Worm (Caenorhabditis elegans) whole organism, young adult: ENCODE results near the gene cmtr-1.

Source experiments
- F37B4.10 ChIP-seq: fragments of 200-800 bp; sonication (Bioruptor generic); IDR thresholded peaks from 2 replicates; pipeline ENCODE4 v1.3.6; 2022; ENCODE audit warnings: missing genetic modification characterization, missing compliant biosample characterization
- F39B2.1 ChIP-seq: fragments of 200-800 bp; sonication (Bioruptor generic); IDR thresholded peaks from 2 replicates; pipeline ENCODE4 v1.3.6; 2022; ENCODE audit warnings: missing genetic modification reagents, missing genetic modification characterization, missing compliant biosample characterization
- F52B5.7 ChIP-seq: sonication (generic microtip); optimal IDR thresholded peaks from 2 replicates; lab custom pipeline; 2016; ENCODE audit warnings: mild to moderate bottlenecking, missing genetic modification characterization, missing compliant biosample characterization
- K11D2.4 ChIP-seq: fragments of 200-800 bp; sonication (Bioruptor generic); IDR thresholded peaks from 2 replicates; pipeline ENCODE4 v1.3.6; 2022; ENCODE audit warnings: missing genetic modification reagents, missing genetic modification characterization, missing compliant biosample characterization
- T26A5.8 ChIP-seq: sonication (generic microtip); optimal IDR thresholded peaks from 2 replicates; lab custom pipeline; 2016; ENCODE audit warnings: missing genetic modification characterization, missing compliant biosample characterization
- Y53F4B.3 ChIP-seq: fragments of 200-800 bp; sonication (Bioruptor generic); IDR thresholded peaks from 2 replicates; pipeline ENCODE4 v1.3.6; 2022; ENCODE audit warnings: missing genetic modification reagents, missing genetic modification characterization, missing compliant biosample characterization
- Y67H2A.10 ChIP-seq: fragments of 200-800 bp; sonication (Bioruptor generic); conservative IDR thresholded peaks from 2 replicates; pipeline ENCODE4 v1.3.6; 2022; ENCODE audit warnings: missing genetic modification reagents, missing genetic modification characterization, missing compliant biosample characterization
- aptf-2 ChIP-seq: fragments of 200-800 bp; sonication (Bioruptor generic); conservative IDR thresholded peaks from 2 replicates; pipeline ENCODE4 v1.3.6; 2022; ENCODE audit warnings: missing genetic modification reagents, missing genetic modification characterization, missing compliant biosample characterization
- aptf-3 ChIP-seq: fragments of 200-800 bp; sonication (Bioruptor generic); IDR thresholded peaks from 2 replicates; pipeline ENCODE4 v1.3.6; 2022; ENCODE audit warnings: missing genetic modification characterization, missing compliant biosample characterization
- athp-1 ChIP-seq: sonication (generic microtip); optimal IDR thresholded peaks from 2 replicates; lab custom pipeline; 2017; ENCODE audit warnings: mild to moderate bottlenecking, missing genetic modification characterization, missing compliant biosample characterization
- attf-3 ChIP-seq: fragments of 200-800 bp; sonication (Bioruptor generic); conservative IDR thresholded peaks from 2 replicates; pipeline ENCODE4 v1.3.6; 2022; ENCODE audit warnings: missing genetic modification reagents, missing genetic modification characterization, missing compliant biosample characterization
- attf-5 ChIP-seq: fragments of 200-800 bp; sonication (Bioruptor generic); optimal IDR thresholded peaks from 2 replicates; lab custom pipeline; 2018; ENCODE audit warnings: mild to moderate bottlenecking, missing genetic modification characterization, missing compliant biosample characterization
- attf-6 ChIP-seq: fragments of 200-800 bp; sonication (Bioruptor generic); IDR thresholded peaks from 2 replicates; pipeline ENCODE4 v1.3.6; 2022; ENCODE audit warnings: missing genetic modification reagents, missing genetic modification characterization, missing compliant biosample characterization
- dpff-1 ChIP-seq: sonication (generic microtip); optimal IDR thresholded peaks from 2 replicates; lab custom pipeline; 2017; ENCODE audit warnings: mild to moderate bottlenecking, missing genetic modification characterization, missing compliant biosample characterization
- dpl-1 ChIP-seq: fragments of 150-350 bp; optimal IDR thresholded peaks from 2 replicates; lab custom pipeline; 2014; ENCODE audit warnings: missing biosample characterization, missing genetic modification reagents, missing genetic modification characterization
- egl-18 ChIP-seq: fragments of 200-800 bp; sonication (Bioruptor generic); IDR thresholded peaks from 2 replicates; pipeline ENCODE4 v1.3.6; 2022; ENCODE audit warnings: missing genetic modification reagents, missing genetic modification characterization, missing compliant biosample characterization
- ets-4 ChIP-seq: fragments of 200-800 bp; sonication (Bioruptor generic); optimal IDR thresholded peaks from 2 replicates; lab custom pipeline; 2018; ENCODE audit warnings: mild to moderate bottlenecking, missing genetic modification characterization, missing compliant biosample characterization
- hmg-20 ChIP-seq: fragments of 200-800 bp; sonication (Bioruptor generic); IDR thresholded peaks from 2 replicates; pipeline ENCODE4 v1.3.6; 2022; ENCODE audit warnings: missing genetic modification reagents, missing genetic modification characterization, missing compliant biosample characterization
- lag-1 ChIP-seq: fragments of 200-800 bp; sonication (Bioruptor generic); IDR thresholded peaks from 2 replicates; pipeline ENCODE4 v1.3.6; 2022; ENCODE audit warnings: missing genetic modification reagents, missing genetic modification characterization, missing compliant biosample characterization
- let-607 ChIP-seq, 2 experiments: fragments of 200-800 bp in 1 of 2; sonication (Bioruptor generic) in 1 of 2; sonication (generic microtip) in 1 of 2; optimal IDR thresholded peaks; 2 replicates each; lab custom pipeline; 2016 to 2018; ENCODE audit warnings: mild to moderate bottlenecking in 2 of 2, missing compliant biosample characterization in 2 of 2, missing genetic modification characterization in 2 of 2, moderate library complexity in 2 of 2, missing genotype in 1 of 2
- lin-26 ChIP-seq: fragments of 200-800 bp; sonication (Bioruptor generic); IDR thresholded peaks from 2 replicates; pipeline ENCODE4 v1.3.6; 2022; ENCODE audit warnings: missing genetic modification reagents, missing genetic modification characterization, missing compliant biosample characterization
- lin-54 ChIP-seq: fragments of 200-800 bp; sonication (Bioruptor generic); optimal IDR thresholded peaks from 2 replicates; lab custom pipeline; 2018; ENCODE audit warnings: mild to moderate bottlenecking, missing genetic modification characterization, missing compliant biosample characterization
- lsy-27 ChIP-seq: sonication (generic microtip); optimal IDR thresholded peaks from 2 replicates; lab custom pipeline; 2017; ENCODE audit warnings: missing genetic modification characterization, mild to moderate bottlenecking, missing compliant biosample characterization, antibody characterized with exemption, missing genotype, borderline replicate concordance; ENCODE audit not compliant: insufficient read depth
- madf-6 ChIP-seq: fragments of 200-800 bp; sonication (Bioruptor generic); IDR thresholded peaks from 2 replicates; pipeline ENCODE4 v1.3.6; 2022; ENCODE audit warnings: missing genetic modification reagents, missing genetic modification characterization, missing compliant biosample characterization
- mes-4 ChIP-seq: sonication (generic microtip); optimal IDR thresholded peaks from 2 replicates; lab custom pipeline; 2016; ENCODE audit warnings: missing genotype, missing genetic modification characterization, missing compliant biosample characterization
- nfya-1 ChIP-seq: sonication (generic microtip); optimal IDR thresholded peaks from 2 replicates; lab custom pipeline; 2017; ENCODE audit warnings: antibody characterized with exemption, missing compliant biosample characterization, missing genetic modification characterization, borderline replicate concordance; ENCODE audit not compliant: insufficient read depth
- nfyb-1 ChIP-seq: fragments of 200-800 bp; sonication (Bioruptor generic); IDR thresholded peaks from 2 replicates; pipeline ENCODE4 v1.3.6; 2022; ENCODE audit warnings: missing genetic modification reagents, missing genetic modification characterization, missing compliant biosample characterization
- nhr-179 ChIP-seq: sonication (generic microtip); optimal IDR thresholded peaks from 2 replicates; lab custom pipeline; 2016; ENCODE audit warnings: mild to moderate bottlenecking, missing genetic modification characterization, missing compliant biosample characterization
- nhr-80 ChIP-seq: sonication (generic microtip); optimal IDR thresholded peaks from 2 replicates; lab custom pipeline; 2016; ENCODE audit warnings: missing genetic modification characterization, missing compliant biosample characterization
- nhr-90 ChIP-seq: sonication (generic microtip); optimal IDR thresholded peaks from 2 replicates; lab custom pipeline; 2016; ENCODE audit warnings: missing genotype, mild to moderate bottlenecking, missing genetic modification characterization, missing compliant biosample characterization
- pha-4 ChIP-seq: fragments of 150-350 bp; sonication (generic microtip); optimal IDR thresholded peaks from 2 replicates; lab custom pipeline; 2014; ENCODE audit warnings: missing biosample characterization, missing genetic modification reagents, missing genetic modification characterization
- rpc-1 ChIP-seq, 2 experiments: fragments of 150-350 bp in 1 of 2; sonication (generic microtip) in 1 of 2; optimal IDR thresholded peaks; 2 replicates each; lab custom pipeline; 2014 to 2018; ENCODE audit warnings: missing biosample characterization in 1 of 2, missing genetic modification characterization in 1 of 2, missing genetic modification reagents in 1 of 2, missing genotype in 1 of 2
- sea-2 ChIP-seq: fragments of 200-800 bp; sonication (Bioruptor generic); IDR thresholded peaks from 2 replicates; pipeline ENCODE4 v1.3.6; 2022; ENCODE audit warnings: missing genetic modification characterization, missing compliant biosample characterization
- snpc-1.1 ChIP-seq: sonication (generic microtip); optimal IDR thresholded peaks from 2 replicates; lab custom pipeline; 2017; ENCODE audit warnings: missing genetic modification characterization, mild to moderate bottlenecking, missing compliant biosample characterization, antibody characterized with exemption, moderate library complexity, missing genotype, missing genetic modification reagents; ENCODE audit not compliant: insufficient read depth
- snpc-3.4 ChIP-seq: sonication (generic microtip); optimal IDR thresholded peaks from 2 replicates; lab custom pipeline; 2017; ENCODE audit warnings: missing genetic modification characterization, mild to moderate bottlenecking, missing compliant biosample characterization, antibody characterized with exemption, moderate library complexity, missing genotype, missing genetic modification reagents
- snpc-4 ChIP-seq, 5 experiments: fragments of 150-350 bp in 1 of 5; sonication (generic microtip) in 4 of 5; optimal IDR thresholded peaks; 2 replicates each; lab custom pipeline; 2014 to 2018; ENCODE audit warnings: missing genetic modification characterization in 5 of 5, missing biosample characterization in 3 of 5, antibody characterized with exemption in 2 of 5, mild to moderate bottlenecking in 2 of 5, missing compliant biosample characterization in 2 of 5, missing genotype in 2 of 5, moderate library complexity in 2 of 5, missing genetic modification reagents in 1 of 5
- sptf-2 ChIP-seq: fragments of 200-800 bp; sonication (Bioruptor generic); optimal IDR thresholded peaks from 2 replicates; lab custom pipeline; 2018; ENCODE audit warnings: mild to moderate bottlenecking, missing genetic modification characterization, missing compliant biosample characterization
- unc-130 ChIP-seq: sonication (generic microtip); optimal IDR thresholded peaks from 2 replicates; lab custom pipeline; 2016; ENCODE audit warnings: missing genetic modification reagents, missing genetic modification characterization, missing compliant biosample characterization
- unc-62 ChIP-seq: fragments of 150-350 bp; optimal IDR thresholded peaks from 2 replicates; lab custom pipeline; 2014; ENCODE audit warnings: missing biosample characterization, missing genetic modification reagents, missing genetic modification characterization
- zfh-2 ChIP-seq: fragments of 200-800 bp; sonication (Bioruptor generic); conservative IDR thresholded peaks from 2 replicates; pipeline ENCODE4 v1.3.6; 2022; ENCODE audit warnings: missing genetic modification reagents, missing genetic modification characterization, missing compliant biosample characterization
- zim-3 ChIP-seq: sonication (generic microtip); optimal IDR thresholded peaks from 2 replicates; lab custom pipeline; 2017; ENCODE audit warnings: mild to moderate bottlenecking, missing genetic modification characterization, moderate library complexity, missing compliant biosample characterization
- ztf-18 ChIP-seq: sonication (generic microtip); optimal IDR thresholded peaks from 2 replicates; lab custom pipeline; 2016; ENCODE audit warnings: missing genotype, mild to moderate bottlenecking, missing genetic modification characterization, missing compliant biosample characterization
- ztf-22 ChIP-seq: fragments of 200-800 bp; sonication (Bioruptor generic); optimal IDR thresholded peaks from 2 replicates; lab custom pipeline; 2018; ENCODE audit warnings: mild to moderate bottlenecking, missing genetic modification characterization, moderate library complexity, missing compliant biosample characterization
- ztf-25 ChIP-seq: fragments of 200-800 bp; sonication (Bioruptor generic); IDR thresholded peaks from 2 replicates; pipeline ENCODE4 v1.3.6; 2022; ENCODE audit warnings: missing genetic modification reagents, missing genetic modification characterization, missing compliant biosample characterization
- ztf-26 ChIP-seq: sonication (generic microtip); optimal IDR thresholded peaks from 2 replicates; lab custom pipeline; 2017; ENCODE audit warnings: missing genetic modification characterization, missing compliant biosample characterization
- ztf-6 ChIP-seq: fragments of 200-800 bp; sonication (Bioruptor generic); IDR thresholded peaks from 2 replicates; pipeline ENCODE4 v1.3.6; 2022; ENCODE audit warnings: missing genetic modification reagents, missing genetic modification characterization, missing compliant biosample characterization

cmtr-1 gene

ce11 chrII:15025599-15026164 is at the start of gene cmtr-1:
cmtr-1 (plus strand) TSS chrII:15026114.
- peak; percentile 78 for TF ChIP-seq dpl-1 (GFP tag; lab: Kevin White, UChicago)
- TF ChIP-seq ets-4 (GFP tag; lab: Kevin White, UChicago), result peak; percentile 51
- peak; percentile 82 for TF ChIP-seq lin-26 (GFP tag; lab: Robert Waterston, UW)
- peak; percentile 92 for TF ChIP-seq zfh-2 (GFP tag; lab: Robert Waterston, UW)
- no peak for TF ChIP-seq F37B4.10 (GFP tag; lab: Robert Waterston, UW)
- TF ChIP-seq nhr-90 (tag; lab: Kevin White, UChicago), result no peak
- TF ChIP-seq zim-3 (tag; lab: Kevin White, UChicago), result peak; percentile 97
- TF ChIP-seq nfyb-1 (GFP tag; lab: Robert Waterston, UW), result peak; percentile 97
- TF ChIP-seq attf-5 (GFP tag; lab: Kevin White, UChicago), result peak; percentile 90
- TF ChIP-seq sptf-2 (GFP tag; lab: Kevin White, UChicago), result peak; percentile 80
- TF ChIP-seq attf-3 (GFP tag; lab: Robert Waterston, UW), result peak; percentile 100
- TF ChIP-seq snpc-1.1 (tag; lab: Kevin White, UChicago), result peak; percentile 100
- peak; percentile 89; the same call in 1 of the 2 replicates for TF ChIP-seq F39B2.1
- no peak for TF ChIP-seq unc-62 (GFP tag; lab: Kevin White, UChicago)
- TF ChIP-seq aptf-3 (GFP tag; lab: Robert Waterston, UW), result no peak
- TF ChIP-seq snpc-4 (GFP tag; optimal IDR thresholded peaks at IDR 0.05; lab: Kevin White, UChicago), result peak; percentile 100
- TF ChIP-seq snpc-4 (tag; optimal IDR thresholded peaks at IDR 0.05; lab: Kevin White, UChicago), result peak; percentile 100
- TF ChIP-seq aptf-2, result peak; percentile 22; the same call in 1 of the 2 replicates
- peak; percentile 74 for TF ChIP-seq unc-130 (GFP tag; lab: Kevin White, UChicago)
- TF ChIP-seq let-607 (tag; optimal IDR thresholded peaks at IDR 0.05; lab: Kevin White, UChicago), result peak; percentile 42 to 80
- TF ChIP-seq F52B5.7, result peak; percentile 82
- TF ChIP-seq pha-4 (tag; lab: Kevin White, UChicago), result no peak
- TF ChIP-seq sea-2 (GFP tag; lab: Robert Waterston, UW), result no peak
- TF ChIP-seq rpc-1 (optimal IDR thresholded peaks at IDR 0.05; lab: Kevin White, UChicago), result no peak
- peak; percentile 17 for TF ChIP-seq rpc-1 (tag; optimal IDR thresholded peaks at IDR 0.05; lab: Kevin White, UChicago)
- peak; percentile 99 for TF ChIP-seq snpc-3.4 (tag; lab: Kevin White, UChicago)
- TF ChIP-seq Y67H2A.10, result no peak
- TF ChIP-seq madf-6 (GFP tag; lab: Robert Waterston, UW), result peak; percentile 93
- peak; percentile 96 for TF ChIP-seq lin-54 (GFP tag; lab: Kevin White, UChicago)
- no peak; the same call in 1 of the 2 replicates for TF ChIP-seq Y53F4B.3 (GFP tag; lab: Robert Waterston, UW)
- peak; percentile 44 for TF ChIP-seq T26A5.8 (tag; lab: Kevin White, UChicago)
- TF ChIP-seq nhr-80 (tag; lab: Kevin White, UChicago), result peak; percentile 59
- peak; percentile 90 for TF ChIP-seq K11D2.4 (GFP tag; lab: Robert Waterston, UW)
- TF ChIP-seq lsy-27 (tag; lab: Kevin White, UChicago), result peak; percentile 78
- peak; percentile 95 for TF ChIP-seq attf-6 (GFP tag; lab: Robert Waterston, UW)
- no peak for TF ChIP-seq ztf-6 (GFP tag; lab: Robert Waterston, UW)
- TF ChIP-seq ztf-18 (tag; lab: Kevin White, UChicago), result peak; percentile 60
- TF ChIP-seq lag-1 (GFP tag; lab: Robert Waterston, UW), result 0 out of 2 replicates have a peak, but pooled peaks have one; percentile 54
- peak; percentile 92 for TF ChIP-seq hmg-20 (GFP tag; lab: Robert Waterston, UW)
- no peak for TF ChIP-seq ztf-25 (GFP tag; lab: Robert Waterston, UW)
- TF ChIP-seq ztf-26 (tag; lab: Kevin White, UChicago), result peak; percentile 92
- peak; percentile 28 for TF ChIP-seq nhr-179 (tag; lab: Kevin White, UChicago)
- peak; percentile 83 for TF ChIP-seq dpff-1 (tag; lab: Kevin White, UChicago)
- TF ChIP-seq mes-4 (tag; lab: Kevin White, UChicago), result peak; percentile 72
- TF ChIP-seq athp-1, result peak; percentile 94
- TF ChIP-seq ztf-22, result peak; percentile 37
- no peak for TF ChIP-seq nfya-1 (tag; lab: Kevin White, UChicago)
- TF ChIP-seq egl-18 (GFP tag; lab: Robert Waterston, UW), result no peak
